Fruit fly (Drosophila melanogaster) whole organism, prepupa: ENCODE measurements around the gene CG5888.

Source experiments
- CG31627 ChIP-seq: fragments of 200-800 bp; sonication (Bioruptor generic); optimal IDR thresholded peaks from 3 replicates; lab custom pipeline; 2016; ENCODE audit warnings: missing biosample characterization, missing genetic modification characterization
- CG8319 ChIP-seq: fragments of 200-800 bp; sonication (Bioruptor generic); optimal IDR thresholded peaks from 3 replicates; lab custom pipeline; 2016; ENCODE audit warnings: missing biosample characterization, missing genetic modification characterization
- Sox14 ChIP-seq: fragments of 200-800 bp; sonication (Bioruptor generic); optimal IDR thresholded peaks from 3 replicates; lab custom pipeline; 2016; ENCODE audit warnings: missing biosample characterization, missing genetic modification characterization
- fd85E ChIP-seq: fragments of 200-800 bp; sonication (Bioruptor generic); optimal IDR thresholded peaks from 3 replicates; lab custom pipeline; 2016; ENCODE audit warnings: missing biosample characterization, missing genetic modification characterization
- vri ChIP-seq: fragments of 200-800 bp; sonication (Bioruptor generic); optimal IDR thresholded peaks from 3 replicates; lab custom pipeline; 2016; ENCODE audit warnings: missing biosample characterization, mild to moderate bottlenecking, missing genetic modification characterization

dm6 chr2L:16487571-16488276 lies 39.5 kb upstream of the CG5888 start, which contains the start of gene Nepl8:
- no peak for TF ChIP-seq vri (GFP tag; lab: Kevin White, UChicago)
- no peak for TF ChIP-seq fd85E
- TF ChIP-seq CG8319, result no peak
- TF ChIP-seq CG31627 (GFP tag; lab: Kevin White, UChicago), result no peak
- TF ChIP-seq Sox14 (GFP tag; lab: Kevin White, UChicago), result peak; percentile 48
